Worm (Caenorhabditis elegans): ENCODE results near the gene T01E8.1.

The T01E8.1 gene

ce11 chrII:10167731-10168130 lies 38.8 kb upstream of the T01E8.1 start:
- TF ChIP-seq pha-4 (tag; optimal IDR thresholded peaks at IDR 0.05) (no peak), ceh-48 (tag; optimal IDR thresholded peaks at IDR 0.05) (no peak), ceh-34 (tag; optimal IDR thresholded peaks at IDR 0.05) (no peak), hlh-6 (tag; optimal IDR thresholded peaks at IDR 0.05) (no peak), dve-1 (tag; optimal IDR thresholded peaks at IDR 0.05) (no peak), ceh-24 (tag; optimal IDR thresholded peaks at IDR 0.05) (no peak)

ce11 chrII:10168905-10169782 lies 37.4 kb upstream of the T01E8.1 start, which contains the start of gene daf-19:
Gene daf-19, minus strand, starts transcription at chrII:10169346.
- TF ChIP-seq ceh-45 (GFP tag; IDR thresholded peaks at IDR 0.05) (peak; percentile 48; the same call in 1 of the 2 replicates), nhr-232 (tag; optimal IDR thresholded peaks at IDR 0.05) (no peak), sox-2 (GFP tag; IDR thresholded peaks at IDR 0.05) (0 out of 2 replicates have a peak, but pooled peaks have one; percentile 24), ceh-9 (tag; optimal IDR thresholded peaks at IDR 0.05) (no peak), hlh-6 (tag; optimal IDR thresholded peaks at IDR 0.05) (peak; percentile 90), unc-3 (GFP tag; conservative IDR thresholded peaks at IDR 0.05) (0 out of 2 replicates have a peak, but pooled peaks have one; percentile 8), unc-3 (tag; optimal IDR thresholded peaks at IDR 0.05) (no peak), hlh-15 (tag; optimal IDR thresholded peaks at IDR 0.05) (no peak), nhr-11 (tag; optimal IDR thresholded peaks at IDR 0.05) (peak; percentile 39), K09A11.1 (tag; optimal IDR thresholded peaks at IDR 0.05; ENCODE audit: insufficient read depth) (peak; percentile 41), dmd-4 (tag; optimal IDR thresholded peaks at IDR 0.05; ENCODE audit: borderline replicate concordance) (peak; percentile 52), odd-2 (tag; optimal IDR thresholded peaks at IDR 0.05) (no peak), pqm-1 (tag; optimal IDR thresholded peaks at IDR 0.05) (no peak), dve-1 (tag; optimal IDR thresholded peaks at IDR 0.05) (peak; percentile 55), pha-4 (tag; optimal IDR thresholded peaks at IDR 0.05) (no peak), ceh-30 (tag; optimal IDR thresholded peaks at IDR 0.05) (peak; percentile 72), pat-9 (tag; optimal IDR thresholded peaks at IDR 0.05) (no peak), ceh-18 (tag; optimal IDR thresholded peaks at IDR 0.05) (peak; percentile 87), lim-6 (tag; optimal IDR thresholded peaks at IDR 0.05) (no peak), pax-1 (tag; optimal IDR thresholded peaks at IDR 0.05) (no peak), gmeb-2 (tag; optimal IDR thresholded peaks at IDR 0.05) (peak; percentile 45), unc-86 (tag; optimal IDR thresholded peaks at IDR 0.05) (peak; percentile 9), K02D7.2 (tag; optimal IDR thresholded peaks at IDR 0.05) (peak; percentile 32), pha-2 (tag; optimal IDR thresholded peaks at IDR 0.05) (peak; percentile 68), F13H6.1 (tag; optimal IDR thresholded peaks at IDR 0.05) (peak; percentile 57), elt-4 (tag; optimal IDR thresholded peaks at IDR 0.05) (no peak), tbx-2 (tag; optimal IDR thresholded peaks at IDR 0.05) (peak; percentile 91), ztf-16 (tag; optimal IDR thresholded peaks at IDR 0.05) (peak; percentile 37), fax-1 (tag; optimal IDR thresholded peaks at IDR 0.05) (peak; percentile 21), hlh-13 (GFP tag; optimal IDR thresholded peaks at IDR 0.05) (peak; percentile 45), pros-1 (tag; optimal IDR thresholded peaks at IDR 0.05) (peak; percentile 70), hlh-8 (tag; optimal IDR thresholded peaks at IDR 0.05) (peak; percentile 74), elt-2 (tag; optimal IDR thresholded peaks at IDR 0.05) (peak; percentile 30), sdc-2 (tag; optimal IDR thresholded peaks at IDR 0.05) (peak; percentile 76), syd-9 (tag; optimal IDR thresholded peaks at IDR 0.05) (peak; percentile 92), mec-3 (tag; optimal IDR thresholded peaks at IDR 0.05; ENCODE audit: borderline replicate concordance) (no peak), ceh-34 (tag; optimal IDR thresholded peaks at IDR 0.05) (peak; percentile 61), T23F11.4 (GFP tag; optimal IDR thresholded peaks at IDR 0.05) (peak; percentile 69), madf-2 (tag; optimal IDR thresholded peaks at IDR 0.05) (peak; percentile 62), ref-2 (tag; optimal IDR thresholded peaks at IDR 0.05) (peak; percentile 79), ceh-22 (tag; optimal IDR thresholded peaks at IDR 0.05) (no peak), ceh-48 (tag; optimal IDR thresholded peaks at IDR 0.05) (peak; percentile 74), C08G9.2 (tag; optimal IDR thresholded peaks at IDR 0.05) (peak; percentile 50), ceh-24 (tag; optimal IDR thresholded peaks at IDR 0.05) (no peak), hlh-30 (tag; optimal IDR thresholded peaks at IDR 0.05; ENCODE audit: insufficient read depth) (no peak), tbx-7 (tag; optimal IDR thresholded peaks at IDR 0.05) (no peak), eyg-1 (tag; optimal IDR thresholded peaks at IDR 0.05) (peak; percentile 42), lin-11 (tag; optimal IDR thresholded peaks at IDR 0.05) (no peak)

Data from whole organism, late embryonic.